Fruit fly (Drosophila melanogaster) whole organism, embryonic: ENCODE measurements around the gene CG1273.
A peak's percentile ranks its signal among the peaks of the same experiment; 100 is the strongest.

Source experiments
- Atf6 ChIP-seq: fragments of 200-800 bp; sonication (Bioruptor generic); IDR thresholded peaks from 2 replicates; pipeline ENCODE4 v1.3.6; 2022; ENCODE audit warnings: missing biosample characterization, missing genetic modification characterization
- B-H2 ChIP-seq: fragments of 200-800 bp; sonication (Bioruptor generic); optimal IDR thresholded peaks from 2 replicates; lab custom pipeline; 2018; ENCODE audit warnings: missing biosample characterization, mild to moderate bottlenecking, missing genetic modification characterization
- Bdp1 ChIP-seq: fragments of 200-800 bp; sonication (Bioruptor generic); optimal IDR thresholded peaks from 3 replicates; lab custom pipeline; 2016; ENCODE audit warnings: missing biosample characterization, missing genetic modification characterization
- BtbVII ChIP-seq: fragments of 200-800 bp; sonication (Bioruptor generic); optimal IDR thresholded peaks from 3 replicates; lab custom pipeline; 2017; ENCODE audit warnings: missing biosample characterization, mild to moderate bottlenecking, missing genetic modification characterization
- CG12299 ChIP-seq: fragments of 200-800 bp; sonication (Bioruptor generic); optimal IDR thresholded peaks from 2 replicates; lab custom pipeline; 2018; ENCODE audit warnings: missing biosample characterization, mild to moderate bottlenecking, missing genetic modification characterization
- CG12769 ChIP-seq: fragments of 200-800 bp; sonication (Bioruptor generic); optimal IDR thresholded peaks from 2 replicates; lab custom pipeline; 2019; ENCODE audit warnings: missing biosample characterization, mild to moderate bottlenecking, missing genetic modification characterization, moderate library complexity
- CG14860 ChIP-seq: fragments of 200-800 bp; sonication (Bioruptor generic); IDR thresholded peaks from 3 replicates; pipeline ENCODE4 v1.3.6; 2022; ENCODE audit warnings: missing biosample characterization, missing genetic modification characterization; ENCODE audit not compliant: partially characterized antibody
- CG15269 ChIP-seq: fragments of 200-800 bp; sonication (Bioruptor generic); optimal IDR thresholded peaks from 2 replicates; lab custom pipeline; 2018; ENCODE audit warnings: missing biosample characterization, mild to moderate bottlenecking, missing genetic modification characterization, moderate library complexity
- CG1647 ChIP-seq: fragments of 200-800 bp; sonication (Bioruptor generic); optimal IDR thresholded peaks from 3 replicates; lab custom pipeline; 2016; ENCODE audit warnings: missing biosample characterization, missing genetic modification characterization
- CG16813 ChIP-seq: fragments of 200-800 bp; sonication (Bioruptor generic); IDR thresholded peaks from 3 replicates; pipeline ENCODE4 v1.3.6; 2022; ENCODE audit warnings: missing biosample characterization, missing genetic modification characterization; ENCODE audit not compliant: partially characterized antibody
- CG17829 ChIP-seq: fragments of 200-800 bp; optimal IDR thresholded peaks from 2 replicates; lab custom pipeline; 2019; ENCODE audit warnings: missing biosample characterization, mild to moderate bottlenecking, missing genetic modification characterization, moderate library complexity
- CG2712 ChIP-seq: fragments of 200-800 bp; optimal IDR thresholded peaks from 3 replicates; lab custom pipeline; 2019; ENCODE audit warnings: missing biosample characterization, mild to moderate bottlenecking, missing genetic modification characterization, moderate library complexity
- CG30020 ChIP-seq: fragments of 200-800 bp; optimal IDR thresholded peaks from 2 replicates; lab custom pipeline; 2019; ENCODE audit warnings: missing biosample characterization, mild to moderate bottlenecking, missing genetic modification characterization, moderate library complexity
- CG3838 ChIP-seq: fragments of 200-800 bp; sonication (Bioruptor generic); optimal IDR thresholded peaks from 3 replicates; lab custom pipeline; 2016; ENCODE audit warnings: missing biosample characterization, missing genetic modification characterization
- CG4707 ChIP-seq: fragments of 200-800 bp; sonication (Bioruptor generic); optimal IDR thresholded peaks from 2 replicates; lab custom pipeline; 2018; ENCODE audit warnings: missing biosample characterization, mild to moderate bottlenecking, missing genetic modification characterization, moderate library complexity
- CG6272 ChIP-seq: fragments of 200-800 bp; sonication (Bioruptor generic); IDR thresholded peaks from 2 replicates; pipeline ENCODE4 v1.3.6; 2022; ENCODE audit warnings: missing biosample characterization, missing genetic modification characterization
- CG6689 ChIP-seq: fragments of 200-800 bp; sonication (Bioruptor generic); IDR thresholded peaks from 2 replicates; pipeline ENCODE4 v1.3.6; 2022; ENCODE audit warnings: missing biosample characterization, missing genetic modification characterization
- CG7372 ChIP-seq: fragments of 200-800 bp; sonication (Bioruptor generic); IDR thresholded peaks from 2 replicates; pipeline ENCODE4 v1.3.6; 2022; ENCODE audit warnings: missing biosample characterization, missing genetic modification characterization
- CG7745 ChIP-seq: fragments of 200-800 bp; sonication (Bioruptor generic); optimal IDR thresholded peaks from 2 replicates; lab custom pipeline; 2018; ENCODE audit warnings: missing biosample characterization, mild to moderate bottlenecking, missing genetic modification characterization, moderate library complexity
- CG8089 ChIP-seq: fragments of 200-800 bp; sonication (Bioruptor generic); optimal IDR thresholded peaks from 3 replicates; lab custom pipeline; 2016; ENCODE audit warnings: missing biosample characterization, missing genetic modification characterization
- CG8281 ChIP-seq: fragments of 200-800 bp; sonication (Bioruptor generic); optimal IDR thresholded peaks from 2 replicates; lab custom pipeline; 2018; ENCODE audit warnings: missing biosample characterization, mild to moderate bottlenecking, missing genetic modification characterization, moderate library complexity
- CG8478 ChIP-seq: fragments of >200 bp; optimal IDR thresholded peaks from 2 replicates; lab custom pipeline; 2018
- CkIIα-i1 ChIP-seq: fragments of 200-800 bp; sonication (Bioruptor generic); IDR thresholded peaks from 2 replicates; pipeline ENCODE4 v1.3.6; 2022; ENCODE audit warnings: missing biosample characterization, missing genetic modification characterization
- E2f2 ChIP-seq: fragments of 200-800 bp; sonication (Bioruptor generic); IDR thresholded peaks from 2 replicates; pipeline ENCODE4 v1.3.6; 2022; ENCODE audit warnings: missing biosample characterization, missing genetic modification characterization
- Gug ChIP-seq: fragments of 200-800 bp; sonication (Bioruptor generic); IDR thresholded peaks from 4 replicates; pipeline ENCODE4 v1.3.6; 2022; ENCODE audit warnings: missing biosample characterization, missing genetic modification characterization
- Hsf ChIP-seq: fragments of 200-800 bp; sonication (Bioruptor generic); optimal IDR thresholded peaks from 3 replicates; lab custom pipeline; 2016; ENCODE audit warnings: missing biosample characterization, missing genetic modification characterization
- Mad ChIP-seq: fragments of 200-800 bp; sonication (Bioruptor generic); optimal IDR thresholded peaks from 2 replicates; lab custom pipeline; 2016; ENCODE audit warnings: missing biosample characterization, missing genetic modification characterization
- Med ChIP-seq: fragments of 200-800 bp; sonication (Bioruptor generic); peaks from one replicate; lab custom pipeline; 2016; ENCODE audit warnings: missing biosample characterization, missing genetic modification characterization, mild to moderate bottlenecking, inconsistent platforms, moderate library complexity
- Oaz ChIP-seq: fragments of 200-800 bp; sonication (Bioruptor generic); IDR thresholded peaks from 2 replicates; pipeline ENCODE4 v1.3.6; 2022; ENCODE audit warnings: missing biosample characterization, missing genetic modification characterization
- Tbp ChIP-seq: fragments of >200 bp; optimal IDR thresholded peaks from 2 replicates; lab custom pipeline; 2018; ENCODE audit warnings: missing biosample characterization, missing genetic modification characterization
- Vsx1 ChIP-seq: fragments of 200-800 bp; sonication (Bioruptor generic); optimal IDR thresholded peaks from 2 replicates; lab custom pipeline; 2017; ENCODE audit warnings: missing biosample characterization, mild to moderate bottlenecking, missing genetic modification characterization, missing genetic modification reagents
- bcd ChIP-seq: fragments of 200-800 bp; sonication (Bioruptor generic); optimal IDR thresholded peaks from 2 replicates; lab custom pipeline; 2017; ENCODE audit warnings: missing biosample characterization, mild to moderate bottlenecking, missing genetic modification characterization
- crc ChIP-seq: fragments of 200-800 bp; sonication (Bioruptor generic); optimal IDR thresholded peaks from 2 replicates; lab custom pipeline; 2016; ENCODE audit warnings: missing biosample characterization, missing genetic modification characterization
- dimm ChIP-seq: fragments of 200-800 bp; sonication (Bioruptor generic); IDR thresholded peaks from 2 replicates; pipeline ENCODE4 v1.3.6; 2022; ENCODE audit warnings: missing biosample characterization, missing genetic modification characterization
- disco-r ChIP-seq: fragments of 200-800 bp; sonication (Bioruptor generic); optimal IDR thresholded peaks from 2 replicates; lab custom pipeline; 2016; ENCODE audit warnings: missing biosample characterization, missing genetic modification characterization
- dmrt99B ChIP-seq: fragments of 200-800 bp; sonication (Bioruptor generic); optimal IDR thresholded peaks from 2 replicates; lab custom pipeline; 2018; ENCODE audit warnings: missing biosample characterization, mild to moderate bottlenecking, missing genetic modification characterization, moderate library complexity
- ewg ChIP-seq: fragments of 200-800 bp; sonication (Bioruptor generic); optimal IDR thresholded peaks from 3 replicates; lab custom pipeline; 2017; ENCODE audit warnings: mild to moderate bottlenecking, missing biosample characterization, missing genetic modification reagents, missing genetic modification characterization
- exex ChIP-seq: fragments of 200-800 bp; sonication (Bioruptor generic); optimal IDR thresholded peaks from 4 replicates; lab custom pipeline; 2018; ENCODE audit warnings: missing biosample characterization, mild to moderate bottlenecking, missing genetic modification characterization, moderate library complexity
- gcm2 ChIP-seq: fragments of 200-800 bp; sonication (Bioruptor generic); optimal IDR thresholded peaks from 2 replicates; lab custom pipeline; 2016; ENCODE audit warnings: missing biosample characterization, missing genetic modification characterization
- her ChIP-seq: fragments of 200-800 bp; sonication (Bioruptor generic); optimal IDR thresholded peaks from 2 replicates; lab custom pipeline; 2016; ENCODE audit warnings: missing biosample characterization, missing genetic modification characterization
- jing ChIP-seq: fragments of 200-800 bp; sonication (Bioruptor generic); optimal IDR thresholded peaks from 2 replicates; lab custom pipeline; 2018; ENCODE audit warnings: missing biosample characterization, mild to moderate bottlenecking, missing genetic modification characterization
- prd ChIP-seq, 3 experiments: fragments of >200 bp in 2 of 3; fragments of 200-800 bp in 1 of 3; sonication (Bioruptor generic) in 1 of 3; optimal IDR thresholded peaks in 2 of 3; IDR thresholded peaks in 1 of 3; 2 replicates in 2 of 3; 3 replicates in 1 of 3; pipeline versions ENCODE4 v1.3.6 to Lab custom; 2017 to 2022; ENCODE audit warnings: missing biosample characterization in 1 of 3, missing genetic modification characterization in 1 of 3
- psq ChIP-seq: fragments of 200-800 bp; sonication (Bioruptor generic); optimal IDR thresholded peaks from 2 replicates; lab custom pipeline; 2017; ENCODE audit warnings: missing biosample characterization, missing genetic modification characterization
- row ChIP-seq: fragments of 200-800 bp; sonication (Bioruptor generic); IDR thresholded peaks from 3 replicates; pipeline ENCODE4 v1.3.6; 2022; ENCODE audit warnings: missing biosample characterization, missing genetic modification characterization
- scrt ChIP-seq: fragments of 200-800 bp; sonication (Bioruptor generic); optimal IDR thresholded peaks from 2 replicates; lab custom pipeline; 2018; ENCODE audit warnings: missing biosample characterization, mild to moderate bottlenecking, missing genetic modification characterization, moderate library complexity
- sd ChIP-seq: fragments of 200-800 bp; sonication (Bioruptor generic); optimal IDR thresholded peaks from 3 replicates; lab custom pipeline; 2018; ENCODE audit warnings: missing biosample characterization, mild to moderate bottlenecking, missing genetic modification characterization, moderate library complexity
- slp2 ChIP-seq: fragments of 200-800 bp; sonication (Bioruptor generic); optimal IDR thresholded peaks from 2 replicates; lab custom pipeline; 2016; ENCODE audit warnings: missing biosample characterization, missing genetic modification characterization
- stwl ChIP-seq: fragments of 200-800 bp; sonication (Bioruptor generic); optimal IDR thresholded peaks from 3 replicates; lab custom pipeline; 2018; ENCODE audit warnings: missing biosample characterization, mild to moderate bottlenecking, missing genetic modification characterization, moderate library complexity
- sug ChIP-seq: fragments of 200-800 bp; optimal IDR thresholded peaks from 2 replicates; lab custom pipeline; 2019; ENCODE audit warnings: missing biosample characterization, mild to moderate bottlenecking, missing genetic modification characterization, moderate library complexity
- trem ChIP-seq: fragments of 200-800 bp; optimal IDR thresholded peaks from 3 replicates; lab custom pipeline; 2019; ENCODE audit warnings: missing biosample characterization, mild to moderate bottlenecking, missing genetic modification characterization, moderate library complexity
- usp ChIP-seq: fragments of >200 bp; optimal IDR thresholded peaks from 2 replicates; lab custom pipeline; 2017; ENCODE audit warnings: missing biosample characterization, missing genetic modification characterization
- z ChIP-seq: fragments of 200-800 bp; sonication (Bioruptor generic); IDR thresholded peaks from 3 replicates; pipeline ENCODE4 v1.3.6; 2022; ENCODE audit warnings: missing biosample characterization, missing genetic modification characterization

The CG1273 gene

dm6 chr3L:4286784-4287183, 23.3 kb downstream of the CG1273 start, which contains the start of gene TfIIEbeta (continued):
- TF ChIP-seq disco-r (GFP tag; lab: Kevin White, UChicago) (no peak), CkIIα-i1 (no peak), z (GFP tag; lab: Robert Waterston, UW) (no peak), exex (tag; lab: Kevin White, UChicago) (no peak), prd (optimal IDR thresholded peaks at IDR 0.05; lab: Kevin White, UChicago) (no peak), prd (GFP tag; IDR thresholded peaks at IDR 0.05; lab: Robert Waterston, UW) (peak; percentile 18; the same call in 1 of the 3 replicates), usp (GFP tag; lab: Kevin White, UChicago) (no peak), her (GFP tag; lab: Kevin White, UChicago) (no peak), CG6689 (no peak), CG1647 (GFP tag; lab: Kevin White, UChicago) (no peak), BtbVII (GFP tag; lab: Kevin White, UChicago) (peak; percentile 12), Oaz (no peak), Hsf (no peak), CG30020 (tag; lab: Kevin White, UChicago) (peak; percentile 4), B-H2 (GFP tag; lab: Kevin White, UChicago) (peak; percentile 26), ewg (GFP tag; lab: Kevin White, UChicago) (no peak), CG7372 (GFP tag; lab: Robert Waterston, UW) (no peak), CG12299 (tag; lab: Kevin White, UChicago) (no peak), CG12769 (no peak), dimm (GFP tag; lab: Robert Waterston, UW) (no peak), CG15269 (tag; lab: Kevin White, UChicago) (peak; percentile 34), trem (peak; percentile 33), dmrt99B (tag; lab: Kevin White, UChicago) (no peak), CG8478 (no peak), Vsx1 (GFP tag; lab: Kevin White, UChicago) (no peak), Gug (GFP tag; lab: Robert Waterston, UW) (no peak), psq (no peak), stwl (tag; lab: Kevin White, UChicago) (peak; percentile 59), CG4707 (GFP tag; lab: Kevin White, UChicago) (no peak), slp2 (GFP tag; lab: Kevin White, UChicago) (no peak), row (GFP tag; lab: Robert Waterston, UW) (peak; percentile 82), CG6272 (GFP tag; lab: Robert Waterston, UW) (no peak), bcd (GFP tag; lab: Kevin White, UChicago) (peak; percentile 20), CG16813 (GFP tag; lab: Robert Waterston, UW) (no peak), CG2712 (tag; lab: Kevin White, UChicago) (peak; percentile 32), Med (GFP tag; lab: Kevin White, UChicago) (peak; percentile 59), sug (tag; lab: Kevin White, UChicago) (peak; percentile 1), CG3838 (GFP tag; lab: Kevin White, UChicago) (no peak), jing (GFP tag; lab: Kevin White, UChicago) (no peak), Tbp (GFP tag; lab: Kevin White, UChicago) (no peak), CG7745 (tag; lab: Kevin White, UChicago) (no peak), Atf6 (no peak), sd (tag; lab: Kevin White, UChicago) (peak; percentile 73), CG14860 (no peak), CG17829 (peak; percentile 29), scrt (GFP tag; lab: Kevin White, UChicago) (peak; percentile 57), E2f2 (peak; percentile 44), Mad (GFP tag; lab: Kevin White, UChicago) (no peak), Bdp1 (GFP tag; lab: Kevin White, UChicago) (no peak), crc (GFP tag; lab: Kevin White, UChicago) (no peak), CG8281 (no peak), CG8089 (no peak), gcm2 (GFP tag; lab: Kevin White, UChicago) (no peak)
